Worm (Caenorhabditis elegans): Measurements from ENCODE around the gene pid-5.

pid-5 gene

ce11 chrV:4175624-4176023 lies at the start of gene pid-5, which contains the start of gene coh-4:
pid-5 (plus strand) TSS chrV:4175882.
coh-4 (minus strand) TSS chrV:4175640.
- no peak for TF ChIP-seq ama-1 (optimal IDR thresholded peaks at IDR 0.05)
- TF ChIP-seq ceh-13 (GFP tag; optimal IDR thresholded peaks at IDR 0.05) = no peak
- TF ChIP-seq F13C5.2 (tag; optimal IDR thresholded peaks at IDR 0.05) = no peak
- no peak for TF ChIP-seq ets-7 (tag; optimal IDR thresholded peaks at IDR 0.05)
- no peak for TF ChIP-seq tbx-11 (GFP tag; IDR thresholded peaks at IDR 0.05)
- TF ChIP-seq tra-4 (tag; optimal IDR thresholded peaks at IDR 0.05) = no peak
- TF ChIP-seq hmg-4 (GFP tag; optimal IDR thresholded peaks at IDR 0.05) = no peak
- no peak for TF ChIP-seq B0310.2 (tag; optimal IDR thresholded peaks at IDR 0.05)

ce11 chrV:4127435-4127834 lies 48.2 kb upstream of the pid-5 start, which contains the start of gene T05B4.13:
T05B4.13 (minus strand) TSS chrV:4127535.
- TF ChIP-seq tbx-11 (GFP tag; IDR thresholded peaks at IDR 0.05) = no peak
- TF ChIP-seq sea-1 (GFP tag; conservative IDR thresholded peaks at IDR 0.05) = no peak
- TF ChIP-seq flt-1 (GFP tag; IDR thresholded peaks at IDR 0.05) = no peak

ce11 chrV:4129604-4130003 lies 46.1 kb upstream of the pid-5 start, which contains the start of gene phat-4:
phat-4 (plus strand) TSS chrV:4129904.
- TF ChIP-seq flt-1 (GFP tag; IDR thresholded peaks at IDR 0.05) (no peak), ceh-36 (tag; optimal IDR thresholded peaks at IDR 0.05) (no peak), ceh-13 (GFP tag; optimal IDR thresholded peaks at IDR 0.05) (no peak), hmbx-1 (tag; optimal IDR thresholded peaks at IDR 0.05) (no peak), F13C5.2 (tag; optimal IDR thresholded peaks at IDR 0.05) (no peak), tra-4 (tag; optimal IDR thresholded peaks at IDR 0.05) (no peak), aly-1 (tag; optimal IDR thresholded peaks at IDR 0.05) (no peak), scrt-1 (GFP tag; IDR thresholded peaks at IDR 0.05) (no peak), sea-1 (GFP tag; conservative IDR thresholded peaks at IDR 0.05) (no peak), pes-1 (GFP tag; IDR thresholded peaks at IDR 0.05) (no peak), ets-7 (tag; optimal IDR thresholded peaks at IDR 0.05) (no peak), hnd-1 (tag; optimal IDR thresholded peaks at IDR 0.05) (no peak), tbx-11 (GFP tag; IDR thresholded peaks at IDR 0.05) (no peak), B0310.2 (tag; optimal IDR thresholded peaks at IDR 0.05) (no peak), hmg-4 (GFP tag; optimal IDR thresholded peaks at IDR 0.05) (no peak), ama-1 (optimal IDR thresholded peaks at IDR 0.05) (no peak), tbx-37 (GFP tag; conservative IDR thresholded peaks at IDR 0.05) (no peak)

- TF ChIP-seq aly-1 (tag; optimal IDR thresholded peaks at IDR 0.05) (no peak), scrt-1 (GFP tag; IDR thresholded peaks at IDR 0.05) (no peak), flt-1 (GFP tag; IDR thresholded peaks at IDR 0.05) (no peak)
Measured at ce11 chrV:4131471-4131939, 44.2 kb upstream of the pid-5 start, which contains the start of gene nhr-57. nhr-57 (plus strand) TSS chrV:4131889.

- TF ChIP-seq tra-4 (tag; optimal IDR thresholded peaks at IDR 0.05) (no peak), flt-1 (GFP tag; IDR thresholded peaks at IDR 0.05) (no peak), sea-1 (GFP tag; conservative IDR thresholded peaks at IDR 0.05) (no peak), hnd-1 (tag; optimal IDR thresholded peaks at IDR 0.05) (no peak), F13C5.2 (tag; optimal IDR thresholded peaks at IDR 0.05) (no peak), scrt-1 (GFP tag; IDR thresholded peaks at IDR 0.05) (no peak), tbx-37 (GFP tag; conservative IDR thresholded peaks at IDR 0.05) (no peak), tbx-11 (GFP tag; IDR thresholded peaks at IDR 0.05) (no peak), ceh-36 (tag; optimal IDR thresholded peaks at IDR 0.05) (no peak), hmg-4 (GFP tag; optimal IDR thresholded peaks at IDR 0.05) (no peak), aly-1 (tag; optimal IDR thresholded peaks at IDR 0.05) (no peak), hmbx-1 (tag; optimal IDR thresholded peaks at IDR 0.05) (no peak)
Measured at ce11 chrV:4134728-4135127, 41.0 kb upstream of the pid-5 start, which contains the start of gene lgc-1. lgc-1 (plus strand) TSS chrV:4135028.

- no peak for TF ChIP-seq scrt-1 (GFP tag; IDR thresholded peaks at IDR 0.05)
- no peak for TF ChIP-seq aly-1 (tag; optimal IDR thresholded peaks at IDR 0.05)
- no peak for TF ChIP-seq tra-4 (tag; optimal IDR thresholded peaks at IDR 0.05)
- TF ChIP-seq ets-7 (tag; optimal IDR thresholded peaks at IDR 0.05) = no peak
- no peak for TF ChIP-seq pes-1 (GFP tag; IDR thresholded peaks at IDR 0.05)
- TF ChIP-seq tbx-37 (GFP tag; conservative IDR thresholded peaks at IDR 0.05) = no peak
- no peak for TF ChIP-seq sea-1 (GFP tag; conservative IDR thresholded peaks at IDR 0.05)
- no peak for TF ChIP-seq flt-1 (GFP tag; IDR thresholded peaks at IDR 0.05)
- TF ChIP-seq ceh-36 (tag; optimal IDR thresholded peaks at IDR 0.05) = no peak
- TF ChIP-seq tbx-11 (GFP tag; IDR thresholded peaks at IDR 0.05) = no peak
- TF ChIP-seq B0310.2 (tag; optimal IDR thresholded peaks at IDR 0.05) = no peak
- no peak for TF ChIP-seq hmbx-1 (tag; optimal IDR thresholded peaks at IDR 0.05)
- TF ChIP-seq F13C5.2 (tag; optimal IDR thresholded peaks at IDR 0.05) = no peak
- no peak for TF ChIP-seq hnd-1 (tag; optimal IDR thresholded peaks at IDR 0.05)
- no peak for TF ChIP-seq ama-1 (optimal IDR thresholded peaks at IDR 0.05)
- TF ChIP-seq ceh-13 (GFP tag; optimal IDR thresholded peaks at IDR 0.05) = no peak
Measured at ce11 chrV:4138688-4139087, 37.0 kb upstream of the pid-5 start, which contains the start of gene lgc-29. lgc-29 (plus strand) TSS chrV:4138988.

- TF ChIP-seq tbx-37 (GFP tag; conservative IDR thresholded peaks at IDR 0.05) (no peak), hmg-4 (GFP tag; optimal IDR thresholded peaks at IDR 0.05) (no peak), ets-7 (tag; optimal IDR thresholded peaks at IDR 0.05) (no peak), ceh-36 (tag; optimal IDR thresholded peaks at IDR 0.05) (no peak), scrt-1 (GFP tag; IDR thresholded peaks at IDR 0.05) (no peak), sea-1 (GFP tag; conservative IDR thresholded peaks at IDR 0.05) (no peak), ama-1 (optimal IDR thresholded peaks at IDR 0.05) (no peak), tra-4 (tag; optimal IDR thresholded peaks at IDR 0.05) (no peak), flt-1 (GFP tag; IDR thresholded peaks at IDR 0.05) (no peak), F13C5.2 (tag; optimal IDR thresholded peaks at IDR 0.05) (no peak), aly-1 (tag; optimal IDR thresholded peaks at IDR 0.05) (no peak), pes-1 (GFP tag; IDR thresholded peaks at IDR 0.05) (no peak)
Measured at ce11 chrV:4143034-4143433, 32.6 kb upstream of the pid-5 start.

- no peak for TF ChIP-seq flt-1 (GFP tag; IDR thresholded peaks at IDR 0.05)
- TF ChIP-seq F13C5.2 (tag; optimal IDR thresholded peaks at IDR 0.05) = no peak
- no peak for TF ChIP-seq aly-1 (tag; optimal IDR thresholded peaks at IDR 0.05)
- TF ChIP-seq ceh-13 (GFP tag; optimal IDR thresholded peaks at IDR 0.05) = no peak
- TF ChIP-seq tbx-37 (GFP tag; conservative IDR thresholded peaks at IDR 0.05) = no peak
- no peak for TF ChIP-seq pes-1 (GFP tag; IDR thresholded peaks at IDR 0.05)
- no peak for TF ChIP-seq sea-1 (GFP tag; conservative IDR thresholded peaks at IDR 0.05)
- no peak for TF ChIP-seq ceh-36 (tag; optimal IDR thresholded peaks at IDR 0.05)
- no peak for TF ChIP-seq tra-4 (tag; optimal IDR thresholded peaks at IDR 0.05)
- TF ChIP-seq hnd-1 (tag; optimal IDR thresholded peaks at IDR 0.05) = no peak
- no peak for TF ChIP-seq ama-1 (optimal IDR thresholded peaks at IDR 0.05)
- TF ChIP-seq hmg-4 (GFP tag; optimal IDR thresholded peaks at IDR 0.05) = no peak
Measured at ce11 chrV:4144205-4144604, 31.5 kb upstream of the pid-5 start, which contains the start of gene Y45G5AL.1. Y45G5AL.1 (plus strand) TSS chrV:4144505.
